Fruit fly (Drosophila melanogaster): ENCODE data around the gene ERp44.

The ERp44 gene

dm6 chrX:16320197-16320921 lies 22.8 kb upstream of the ERp44 start, which contains the start of gene Cyp1 (continued):
- TF ChIP-seq sima (GFP tag; optimal IDR thresholded peaks at IDR 0.05): no peak
- TF ChIP-seq Kr (GFP tag; optimal IDR thresholded peaks at IDR 0.05): no peak
- TF ChIP-seq CG3847 (GFP tag; IDR thresholded peaks at IDR 0.05): peak; percentile 58; the same call in 1 of the 2 replicates
- TF ChIP-seq HmgZ (tag; optimal IDR thresholded peaks at IDR 0.05): peak; percentile 24
- no peak for TF ChIP-seq CG10462 (GFP tag; optimal IDR thresholded peaks at IDR 0.05)
- 0 out of 2 replicates have a peak, but pooled peaks have one; percentile 11 for TF ChIP-seq Oaz (GFP tag; IDR thresholded peaks at IDR 0.05)
- TF ChIP-seq nmo (GFP tag; optimal IDR thresholded peaks at IDR 0.05): peak; percentile 44
- peak; percentile 74 for TF ChIP-seq ssp (GFP tag; IDR thresholded peaks at IDR 0.05)
- TF ChIP-seq cg (GFP tag; optimal IDR thresholded peaks at IDR 0.05): no peak
- TF ChIP-seq Fer1 (GFP tag; optimal IDR thresholded peaks at IDR 0.05): peak; percentile 39
- peak; percentile 83 for TF ChIP-seq Dref (GFP tag; IDR thresholded peaks at IDR 0.05)
- TF ChIP-seq CG9437 (GFP tag; optimal IDR thresholded peaks at IDR 0.05): no peak
- peak; percentile 80 for TF ChIP-seq BEAF-32 (GFP tag; optimal IDR thresholded peaks at IDR 0.05)
- peak; percentile 46; the same call in 1 of the 2 replicates for TF ChIP-seq CG4360 (GFP tag; IDR thresholded peaks at IDR 0.05)
- peak; percentile 28; the same call in 1 of the 2 replicates for TF ChIP-seq CG8765 (GFP tag; IDR thresholded peaks at IDR 0.05)
- TF ChIP-seq CG30020 (tag; optimal IDR thresholded peaks at IDR 0.05): peak; percentile 94
- TF ChIP-seq NFAT (GFP tag; IDR thresholded peaks at IDR 0.05): peak; percentile 73; the same call in 1 of the 2 replicates
- TF ChIP-seq MBD-R2 (GFP tag; IDR thresholded peaks at IDR 0.05): peak; percentile 52
- no peak for TF ChIP-seq cas (GFP tag; IDR thresholded peaks at IDR 0.05)
- TF ChIP-seq D (optimal IDR thresholded peaks at IDR 0.05): no peak
- TF ChIP-seq D (GFP tag; optimal IDR thresholded peaks at IDR 0.05): no peak
- TF ChIP-seq tgo (GFP tag; IDR thresholded peaks at IDR 0.05): peak; percentile 52; the same call in 2 of the 3 replicates
- no peak for TF ChIP-seq Doc2 (GFP tag; IDR thresholded peaks at IDR 0.05)
- peak; percentile 5 for TF ChIP-seq jumu (GFP tag; optimal IDR thresholded peaks at IDR 0.05)
- peak; percentile 95 for TF ChIP-seq CG3995 (GFP tag; optimal IDR thresholded peaks at IDR 0.05)
- TF ChIP-seq CG11723 (GFP tag; optimal IDR thresholded peaks at IDR 0.05): peak; percentile 51
- TF ChIP-seq CG42726 (GFP tag; IDR thresholded peaks at IDR 0.05; ENCODE audit: partially characterized antibody): peak; percentile 92
- TF ChIP-seq ken (GFP tag; IDR thresholded peaks at IDR 0.05): peak; percentile 47; the same call in 1 of the 3 replicates
- no peak for TF ChIP-seq CG18619 (GFP tag; optimal IDR thresholded peaks at IDR 0.05)
- peak; percentile 21 for TF ChIP-seq caup (GFP tag; optimal IDR thresholded peaks at IDR 0.05; ENCODE audit: severe bottlenecking)
- peak; percentile 44 for TF ChIP-seq CG18476 (GFP tag; optimal IDR thresholded peaks at IDR 0.05)
- TF ChIP-seq CG9932 (GFP tag; IDR thresholded peaks at IDR 0.05): peak; percentile 68
- peak in 1 of 2 experiments; percentile 99 for TF ChIP-seq Pdp1 (GFP tag; optimal IDR thresholded peaks at IDR 0.05)
- peak; percentile 32; the same call in 1 of the 2 replicates for TF ChIP-seq CG2129 (GFP tag; IDR thresholded peaks at IDR 0.05; ENCODE audit: partially characterized antibody)
- no peak for TF ChIP-seq CG9609 (GFP tag; optimal IDR thresholded peaks at IDR 0.05)
- TF ChIP-seq CG2875 (GFP tag; optimal IDR thresholded peaks at IDR 0.05): no peak
- TF ChIP-seq ato (GFP tag; IDR thresholded peaks at IDR 0.05; ENCODE audit: partially characterized antibody): peak; percentile 82
- TF ChIP-seq Tbp (GFP tag; optimal IDR thresholded peaks at IDR 0.05): no peak
- peak; percentile 14 for TF ChIP-seq CG12769 (tag; optimal IDR thresholded peaks at IDR 0.05)
- TF ChIP-seq CG18262 (tag; optimal IDR thresholded peaks at IDR 0.05): peak; percentile 13
- TF ChIP-seq en (GFP tag; optimal IDR thresholded peaks at IDR 0.05): no peak
- 0 out of 2 replicates have a peak, but pooled peaks have one; percentile 26 for TF ChIP-seq al (GFP tag; IDR thresholded peaks at IDR 0.05)
- peak; percentile 72 for TF ChIP-seq CG18764 (GFP tag; optimal IDR thresholded peaks at IDR 0.05)
- no peak for TF ChIP-seq Atf-2 (GFP tag; optimal IDR thresholded peaks at IDR 0.05)
- TF ChIP-seq CG7987 (GFP tag; optimal IDR thresholded peaks at IDR 0.05): peak; percentile 20
- peak; percentile 80 for TF ChIP-seq pzg (GFP tag; optimal IDR thresholded peaks at IDR 0.05)
- TF ChIP-seq CG5953 (GFP tag; IDR thresholded peaks at IDR 0.05): peak; percentile 46
- TF ChIP-seq amos (GFP tag; IDR thresholded peaks at IDR 0.05; ENCODE audit: partially characterized antibody): peak; percentile 90
- TF ChIP-seq NfI (GFP tag; optimal IDR thresholded peaks at IDR 0.05): peak; percentile 34

Measured in whole organism, embryonic.